Worm (Caenorhabditis elegans): ENCODE results near the gene lgc-42.

ce11 chrIII:2047907-2048306 lies 50.2 kb downstream of the lgc-42 start, which contains the start of gene dpy-1:
- TF ChIP-seq him-1 (tag; optimal IDR thresholded peaks at IDR 0.05): no peak
- TF ChIP-seq W03F9.2 (tag; optimal IDR thresholded peaks at IDR 0.05): no peak
